Worm (Caenorhabditis elegans) whole organism, late embryonic: ENCODE data around the gene kel-8.

Experiments
- ama-1 ChIP-seq: fragments of 150-350 bp; optimal IDR thresholded peaks from 2 replicates; lab custom pipeline; 2014
- ceh-31 ChIP-seq: sonication (generic microtip); optimal IDR thresholded peaks from 2 replicates; lab custom pipeline; 2016; ENCODE audit warnings: missing genetic modification characterization, missing compliant biosample characterization
- ceh-6 ChIP-seq: fragments of 200-800 bp; sonication (Bioruptor generic); optimal IDR thresholded peaks from 2 replicates; lab custom pipeline; 2018; ENCODE audit warnings: mild to moderate bottlenecking, missing genetic modification characterization, missing compliant biosample characterization
- hlh-30 ChIP-seq: sonication (generic microtip); optimal IDR thresholded peaks from 2 replicates; lab custom pipeline; 2017; ENCODE audit warnings: antibody characterized with exemption, missing genetic modification characterization, missing compliant biosample characterization; ENCODE audit not compliant: insufficient read depth
- nhr-11 ChIP-seq: fragments of 150-350 bp; optimal IDR thresholded peaks from 2 replicates; lab custom pipeline; 2014; ENCODE audit warnings: missing biosample characterization, missing genetic modification characterization
- pqm-1 ChIP-seq: sonication (generic microtip); optimal IDR thresholded peaks from 2 replicates; lab custom pipeline; 2016; ENCODE audit warnings: missing genetic modification characterization, missing compliant biosample characterization

ce11 chrV:2639035-2639434 is 32.2 kb upstream of the kel-8 start, which contains the start of gene W02H5.2:
- TF ChIP-seq hlh-30: no peak
- TF ChIP-seq nhr-11 (tag; lab: Kevin White, UChicago): no peak
- TF ChIP-seq ama-1 (lab: Kevin White, UChicago): no peak
- no peak for TF ChIP-seq pqm-1 (tag; lab: Kevin White, UChicago)
- no peak for TF ChIP-seq ceh-6
- TF ChIP-seq ceh-31 (tag; lab: Kevin White, UChicago): no peak
